Fruit fly (Drosophila melanogaster): ENCODE data around the gene QC.

QC gene

DNA sequence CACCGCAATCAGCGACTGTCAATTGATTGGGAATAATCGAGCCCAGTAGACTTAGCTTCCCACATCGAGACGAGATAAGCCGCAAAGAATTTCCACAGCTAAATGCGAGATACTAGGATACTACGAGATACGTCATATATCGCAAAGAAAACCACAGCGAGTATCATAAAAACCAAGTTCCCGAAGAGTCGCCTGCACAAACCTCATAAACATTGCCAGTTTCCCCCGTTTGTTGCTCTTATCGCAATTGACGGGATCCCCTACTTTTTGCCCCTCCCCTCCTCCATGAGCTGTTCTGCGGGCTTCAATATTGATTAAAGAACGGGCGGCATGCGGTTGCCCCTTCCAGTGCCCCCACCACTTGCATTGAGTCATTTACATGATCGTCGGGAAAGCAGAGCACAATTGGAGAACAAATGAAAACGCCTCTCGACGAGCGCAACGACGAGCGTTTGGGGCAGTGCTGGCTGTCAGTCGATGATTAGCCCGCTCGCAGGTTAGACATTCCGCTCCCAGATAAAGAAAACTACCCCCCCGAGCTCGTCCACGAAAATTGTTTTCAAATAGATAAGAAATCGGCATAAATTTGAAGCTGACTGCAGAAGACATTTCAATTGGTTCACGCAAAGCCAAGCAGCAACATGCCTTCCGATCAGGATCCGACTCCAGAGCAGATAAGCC is 19.9 kb upstream of the QC start, which contains the start of gene CG32407:
TSS of gene CG32407 (plus strand) at position 51 of the 681 bp plus-strand sequence.
- no peak for TF ChIP-seq psq (optimal IDR thresholded peaks at IDR 0.05)
- no peak for TF ChIP-seq insv (optimal IDR thresholded peaks at IDR 0.05)
- no peak for TF ChIP-seq h (optimal IDR thresholded peaks at IDR 0.05)
- TF ChIP-seq ttk (optimal IDR thresholded peaks at IDR 0.05): no peak
- no peak for TF ChIP-seq Sin3A (optimal IDR thresholded peaks at IDR 0.05)
- TF ChIP-seq Myc (optimal IDR thresholded peaks at IDR 0.05): no peak

- TF ChIP-seq Sin3A (optimal IDR thresholded peaks at IDR 0.05): no peak
- no peak for TF ChIP-seq insv (optimal IDR thresholded peaks at IDR 0.05)
- TF ChIP-seq ttk (optimal IDR thresholded peaks at IDR 0.05): no peak
- no peak for TF ChIP-seq psq (optimal IDR thresholded peaks at IDR 0.05)
- no peak for TF ChIP-seq Myc (optimal IDR thresholded peaks at IDR 0.05)
- no peak for TF ChIP-seq h (optimal IDR thresholded peaks at IDR 0.05)
These were observed 19.0 kb upstream of the QC start, which contains the start of gene PXo for dm6 chr3L:5921216-5921615. Gene PXo (minus strand): TSS chr3L:5921316.

- TF ChIP-seq ttk (optimal IDR thresholded peaks at IDR 0.05): no peak
- TF ChIP-seq h (optimal IDR thresholded peaks at IDR 0.05): no peak
- no peak for TF ChIP-seq Myc (optimal IDR thresholded peaks at IDR 0.05)
- TF ChIP-seq Sin3A (optimal IDR thresholded peaks at IDR 0.05): no peak
- no peak for TF ChIP-seq psq (optimal IDR thresholded peaks at IDR 0.05)
These were observed 18.5 kb upstream of the QC start for dm6 chr3L:5920778-5921177.

dm6 chr3L:5907077-5907476 is 4.8 kb upstream of the QC start, which contains the start of gene CG13288:
Gene CG13288 (plus strand): TSS chr3L:5907381.
- no peak for TF ChIP-seq Sin3A (optimal IDR thresholded peaks at IDR 0.05)

dm6 chr3L:5906599-5906998 is 4.3 kb upstream of the QC start, which contains the start of gene CG10486:
Gene CG10486 (minus strand): TSS chr3L:5906699.
- no peak for TF ChIP-seq psq (optimal IDR thresholded peaks at IDR 0.05)
- TF ChIP-seq Myc (optimal IDR thresholded peaks at IDR 0.05): no peak
- TF ChIP-seq h (optimal IDR thresholded peaks at IDR 0.05): no peak
- TF ChIP-seq insv (optimal IDR thresholded peaks at IDR 0.05): no peak
- TF ChIP-seq Sin3A (optimal IDR thresholded peaks at IDR 0.05): no peak
- no peak for TF ChIP-seq ttk (optimal IDR thresholded peaks at IDR 0.05)

DNA sequence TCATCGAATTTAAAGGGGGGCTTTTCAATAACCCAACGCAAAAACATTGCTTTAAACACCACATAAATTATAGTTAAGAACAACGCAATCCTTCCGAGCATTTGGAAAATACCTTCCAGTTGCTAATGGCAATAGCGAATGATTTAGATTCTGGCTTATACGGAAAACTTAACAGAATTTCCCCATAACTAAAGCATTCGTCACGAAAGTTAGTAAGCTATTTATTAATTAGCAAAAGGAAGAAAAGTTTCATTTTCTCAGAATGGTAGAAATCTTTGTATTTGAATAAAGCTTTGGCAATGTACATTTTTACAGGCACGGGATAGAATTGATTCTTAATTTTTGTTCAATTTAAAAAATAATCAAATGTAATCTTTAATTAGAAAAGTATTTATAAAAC is 1.7 kb upstream of the QC start, which contains the start of gene CG32413:
TSS of gene CG32413 (minus strand) at position 101 of the 400 bp plus-strand sequence.
- TF ChIP-seq psq (optimal IDR thresholded peaks at IDR 0.05) (no peak), ttk (optimal IDR thresholded peaks at IDR 0.05) (no peak), insv (optimal IDR thresholded peaks at IDR 0.05) (no peak), h (optimal IDR thresholded peaks at IDR 0.05) (no peak), Myc (optimal IDR thresholded peaks at IDR 0.05) (no peak), Sin3A (optimal IDR thresholded peaks at IDR 0.05) (no peak)

DNA sequence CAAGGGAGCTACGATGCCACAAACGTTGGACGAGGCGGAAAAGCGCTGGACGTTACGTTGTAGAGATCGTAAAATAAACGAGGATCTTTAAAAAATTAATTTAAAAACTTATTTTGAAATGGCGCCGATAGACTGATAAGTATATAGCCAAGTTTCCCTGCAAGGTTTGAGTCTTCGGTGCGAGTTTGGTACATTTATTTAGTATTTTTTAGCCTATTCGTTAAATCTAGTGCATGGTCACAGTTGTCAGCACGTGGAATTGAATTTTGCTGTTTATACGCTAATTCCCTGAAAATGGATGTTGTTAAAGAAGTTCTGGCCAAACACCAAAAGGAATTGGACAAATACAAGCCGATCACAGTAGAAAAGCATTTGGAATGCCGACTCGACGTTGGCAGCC is 3.0 kb downstream of the QC start, which contains the start of gene CG32409:
TSS of gene CG32409 (plus strand) at position 224 of the 400 bp plus-strand sequence.
- no peak for TF ChIP-seq ttk (optimal IDR thresholded peaks at IDR 0.05)
- no peak for TF ChIP-seq Myc (optimal IDR thresholded peaks at IDR 0.05)
- TF ChIP-seq h (optimal IDR thresholded peaks at IDR 0.05): no peak
- no peak for TF ChIP-seq Sin3A (optimal IDR thresholded peaks at IDR 0.05)
- no peak for TF ChIP-seq psq (optimal IDR thresholded peaks at IDR 0.05)
- TF ChIP-seq insv (optimal IDR thresholded peaks at IDR 0.05): no peak

dm6 chr3L:5897228-5897688 is 5.0 kb downstream of the QC start, which contains the start of the genes PolE2 and CG5592:
Gene PolE2 (minus strand): TSS chr3L:5897435.
Gene CG5592 (plus strand): TSS chr3L:5897638.
- no peak for TF ChIP-seq psq (optimal IDR thresholded peaks at IDR 0.05)
- no peak for TF ChIP-seq Myc (optimal IDR thresholded peaks at IDR 0.05)
- no peak for TF ChIP-seq insv (optimal IDR thresholded peaks at IDR 0.05)
- no peak for TF ChIP-seq h (optimal IDR thresholded peaks at IDR 0.05)
- no peak for TF ChIP-seq Sin3A (optimal IDR thresholded peaks at IDR 0.05)
- no peak for TF ChIP-seq ttk (optimal IDR thresholded peaks at IDR 0.05)

- TF ChIP-seq psq (optimal IDR thresholded peaks at IDR 0.05) (no peak), h (optimal IDR thresholded peaks at IDR 0.05) (no peak), ttk (optimal IDR thresholded peaks at IDR 0.05) (no peak), Myc (optimal IDR thresholded peaks at IDR 0.05) (no peak), insv (optimal IDR thresholded peaks at IDR 0.05) (no peak)
These were observed 9.2 kb downstream of the QC start for dm6 chr3L:5893063-5893462.

DNA sequence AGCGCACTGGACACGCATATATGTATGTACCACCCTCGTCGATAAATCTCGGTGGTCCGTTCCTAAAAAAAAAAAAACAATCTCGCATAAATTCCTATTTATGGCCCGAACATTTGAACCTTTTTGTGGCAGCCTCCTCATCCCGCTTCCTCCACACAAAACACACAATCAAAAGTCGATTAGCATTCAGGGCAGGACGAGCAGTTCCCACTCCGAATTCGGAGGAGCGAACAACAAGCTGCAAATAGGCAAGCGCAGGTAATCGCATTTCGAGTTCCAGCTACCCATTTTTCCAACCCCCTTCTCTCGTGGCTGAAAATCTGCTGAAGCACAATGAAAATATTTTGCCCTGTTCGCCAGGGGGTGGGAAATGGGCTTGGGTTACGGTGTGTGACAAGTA is 10.4 kb downstream of the QC start:
- TF ChIP-seq h (optimal IDR thresholded peaks at IDR 0.05) (no peak), ttk (optimal IDR thresholded peaks at IDR 0.05) (no peak), Sin3A (optimal IDR thresholded peaks at IDR 0.05) (no peak), psq (optimal IDR thresholded peaks at IDR 0.05) (no peak), insv (optimal IDR thresholded peaks at IDR 0.05) (no peak)

dm6 chr3L:5891114-5891513 is 11.1 kb downstream of the QC start:
- TF ChIP-seq Myc (optimal IDR thresholded peaks at IDR 0.05) (no peak), Sin3A (optimal IDR thresholded peaks at IDR 0.05) (no peak), ttk (optimal IDR thresholded peaks at IDR 0.05) (no peak), insv (optimal IDR thresholded peaks at IDR 0.05) (no peak), psq (optimal IDR thresholded peaks at IDR 0.05) (no peak), h (optimal IDR thresholded peaks at IDR 0.05) (no peak)

DNA sequence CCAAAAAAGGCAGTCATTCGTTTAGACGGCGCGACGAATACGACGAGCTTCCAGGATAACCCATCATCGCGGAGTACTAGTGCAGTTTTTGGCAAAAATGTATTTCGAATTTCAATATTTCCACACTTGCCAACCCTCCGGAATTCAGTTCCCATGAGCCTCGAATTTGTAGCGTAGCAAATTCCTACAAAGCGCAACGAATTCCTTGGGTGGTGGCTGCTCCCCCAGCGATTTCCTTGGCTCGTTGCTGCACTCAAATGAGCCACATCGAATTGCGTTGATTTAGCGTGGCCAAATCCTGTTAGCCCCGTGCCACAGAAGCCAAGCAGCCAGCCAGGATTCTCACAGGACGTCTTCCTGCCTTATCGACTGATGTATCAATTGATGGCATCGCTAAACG is 17.5 kb downstream of the QC start:
- TF ChIP-seq ttk (optimal IDR thresholded peaks at IDR 0.05): no peak
- no peak for TF ChIP-seq insv (optimal IDR thresholded peaks at IDR 0.05)
- no peak for TF ChIP-seq psq (optimal IDR thresholded peaks at IDR 0.05)
- no peak for TF ChIP-seq Myc (optimal IDR thresholded peaks at IDR 0.05)
- no peak for TF ChIP-seq Sin3A (optimal IDR thresholded peaks at IDR 0.05)
- no peak for TF ChIP-seq h (optimal IDR thresholded peaks at IDR 0.05)

dm6 chr3L:5882209-5882403 is 20.1 kb downstream of the QC start, which contains the start of gene CG13287:
Gene CG13287 (plus strand): TSS chr3L:5882304.
- TF ChIP-seq insv (optimal IDR thresholded peaks at IDR 0.05) (no peak), psq (optimal IDR thresholded peaks at IDR 0.05) (no peak), h (optimal IDR thresholded peaks at IDR 0.05) (no peak), Sin3A (optimal IDR thresholded peaks at IDR 0.05) (no peak), ttk (optimal IDR thresholded peaks at IDR 0.05) (no peak), Myc (optimal IDR thresholded peaks at IDR 0.05) (no peak)

Measured in Kc167 (cell line).